Fruit fly (Drosophila melanogaster) whole organism, embryonic: ENCODE data around the gene trk.

Source experiments
- Bgb ChIP-seq: fragments of 200-800 bp; sonication (Bioruptor generic); IDR thresholded peaks from 2 replicates; pipeline ENCODE4 v1.3.6; 2022; ENCODE audit warnings: missing biosample characterization, missing genetic modification characterization; ENCODE audit not compliant: partially characterized antibody
- CG10267 ChIP-seq: fragments of 200-800 bp; sonication (Bioruptor generic); optimal IDR thresholded peaks from 2 replicates; lab custom pipeline; 2018; ENCODE audit warnings: missing biosample characterization, mild to moderate bottlenecking, missing genetic modification characterization, moderate library complexity
- CG10959 ChIP-seq: fragments of 200-800 bp; sonication (Bioruptor generic); IDR thresholded peaks from 2 replicates; pipeline ENCODE4 v1.3.6; 2022; ENCODE audit warnings: missing biosample characterization, missing genetic modification characterization
- CG11247 ChIP-seq: fragments of 200-800 bp; sonication (Bioruptor generic); IDR thresholded peaks from 2 replicates; pipeline ENCODE4 v1.3.6; 2022; ENCODE audit warnings: missing biosample characterization, missing genetic modification characterization
- CG11504 ChIP-seq: fragments of 200-800 bp; sonication (Bioruptor generic); optimal IDR thresholded peaks from 3 replicates; lab custom pipeline; 2019; ENCODE audit warnings: missing biosample characterization, mild to moderate bottlenecking, missing genetic modification characterization, moderate library complexity
- CG11723 ChIP-seq: fragments of 200-800 bp; sonication (Bioruptor generic); optimal IDR thresholded peaks from 2 replicates; lab custom pipeline; 2017; ENCODE audit warnings: missing biosample characterization, mild to moderate bottlenecking, missing genetic modification characterization
- CG12391 ChIP-seq: fragments of 200-800 bp; sonication (Bioruptor generic); optimal IDR thresholded peaks from 3 replicates; lab custom pipeline; 2018; ENCODE audit warnings: missing biosample characterization, mild to moderate bottlenecking, missing genetic modification characterization, moderate library complexity
- CG13296 ChIP-seq: fragments of 200-800 bp; sonication (Bioruptor generic); optimal IDR thresholded peaks from 3 replicates; lab custom pipeline; 2018; ENCODE audit warnings: missing biosample characterization, mild to moderate bottlenecking, missing genetic modification characterization
- CG14710 ChIP-seq: fragments of 200-800 bp; sonication (Bioruptor generic); optimal IDR thresholded peaks from 3 replicates; lab custom pipeline; 2019; ENCODE audit warnings: missing biosample characterization, mild to moderate bottlenecking, missing genetic modification characterization, moderate library complexity
- CG15514 ChIP-seq: fragments of 200-800 bp; sonication (Bioruptor generic); optimal IDR thresholded peaks from 3 replicates; lab custom pipeline; 2017; ENCODE audit warnings: missing biosample characterization, missing genetic modification characterization, mild to moderate bottlenecking, moderate library complexity, missing genetic modification reagents
- CG17186 ChIP-seq: fragments of 200-800 bp; sonication (Bioruptor generic); optimal IDR thresholded peaks from 3 replicates; lab custom pipeline; 2017; ENCODE audit warnings: missing biosample characterization, missing genetic modification reagents, missing genetic modification characterization
- CG2120 ChIP-seq: fragments of 200-800 bp; sonication (Bioruptor generic); optimal IDR thresholded peaks from 3 replicates; lab custom pipeline; 2016; ENCODE audit warnings: missing biosample characterization, missing genetic modification characterization
- CG34376 ChIP-seq: fragments of 200-800 bp; sonication (Bioruptor generic); optimal IDR thresholded peaks from 2 replicates; lab custom pipeline; 2018; ENCODE audit warnings: missing biosample characterization, mild to moderate bottlenecking, missing genetic modification characterization
- CG4617 ChIP-seq: fragments of 200-800 bp; sonication (Bioruptor generic); optimal IDR thresholded peaks from 3 replicates; lab custom pipeline; 2016; ENCODE audit warnings: missing biosample characterization, missing genetic modification characterization, borderline replicate concordance
- CG6765 ChIP-seq: fragments of 200-800 bp; sonication (Bioruptor generic); optimal IDR thresholded peaks from 3 replicates; lab custom pipeline; 2017; ENCODE audit warnings: missing biosample characterization, mild to moderate bottlenecking, missing genetic modification characterization
- CG7271 ChIP-seq: fragments of 200-800 bp; sonication (Bioruptor generic); optimal IDR thresholded peaks from 2 replicates; lab custom pipeline; 2018; ENCODE audit warnings: missing biosample characterization, mild to moderate bottlenecking, missing genetic modification characterization, moderate library complexity
- CG8281 ChIP-seq: fragments of 200-800 bp; sonication (Bioruptor generic); optimal IDR thresholded peaks from 2 replicates; lab custom pipeline; 2018; ENCODE audit warnings: missing biosample characterization, mild to moderate bottlenecking, missing genetic modification characterization, moderate library complexity
- CG8359 ChIP-seq: fragments of 200-800 bp; sonication (Bioruptor generic); optimal IDR thresholded peaks from 2 replicates; lab custom pipeline; 2017; ENCODE audit warnings: missing biosample characterization, mild to moderate bottlenecking, missing genetic modification characterization, borderline replicate concordance
- CG8765 ChIP-seq: fragments of 200-800 bp; sonication (Bioruptor generic); IDR thresholded peaks from 2 replicates; pipeline ENCODE4 v1.3.6; 2022; ENCODE audit warnings: missing biosample characterization, missing genetic modification characterization
- CG8944 ChIP-seq: fragments of 200-800 bp; sonication (Bioruptor generic); optimal IDR thresholded peaks from 3 replicates; lab custom pipeline; 2016; ENCODE audit warnings: missing biosample characterization, missing genetic modification characterization
- CG9437 ChIP-seq: fragments of 200-800 bp; sonication (Bioruptor generic); optimal IDR thresholded peaks from 2 replicates; lab custom pipeline; 2018; ENCODE audit warnings: missing biosample characterization, mild to moderate bottlenecking, missing genetic modification characterization
- CG9817 ChIP-seq: fragments of 200-800 bp; sonication (Bioruptor generic); optimal IDR thresholded peaks from 2 replicates; lab custom pipeline; 2018; ENCODE audit warnings: missing biosample characterization, mild to moderate bottlenecking, missing genetic modification characterization, moderate library complexity
- Camta ChIP-seq: fragments of 200-800 bp; sonication (Bioruptor generic); optimal IDR thresholded peaks from 2 replicates; lab custom pipeline; 2016; ENCODE audit warnings: missing biosample characterization, missing genetic modification characterization
- Dad ChIP-seq: fragments of 200-800 bp; sonication (Bioruptor generic); optimal IDR thresholded peaks from 3 replicates; lab custom pipeline; 2016; ENCODE audit warnings: missing biosample characterization, missing genetic modification characterization
- Doc2 ChIP-seq: fragments of 200-800 bp; sonication (Bioruptor generic); IDR thresholded peaks from 2 replicates; pipeline ENCODE4 v1.3.6; 2022; ENCODE audit warnings: missing biosample characterization, missing genetic modification characterization
- Ets65A ChIP-seq: fragments of 200-800 bp; sonication (Bioruptor generic); peaks from one replicate; lab custom pipeline; 2016; ENCODE audit warnings: missing biosample characterization, missing genetic modification characterization
- HLH3B ChIP-seq: fragments of 200-800 bp; sonication (Bioruptor generic); IDR thresholded peaks from 2 replicates; pipeline ENCODE4 v1.3.6; 2022; ENCODE audit warnings: missing biosample characterization, missing genetic modification characterization
- Lim3 ChIP-seq: fragments of 200-800 bp; sonication (Bioruptor generic); IDR thresholded peaks from 2 replicates; pipeline ENCODE4 v1.3.6; 2022; ENCODE audit warnings: missing biosample characterization, missing genetic modification characterization
- NC2α ChIP-seq: fragments of 200-800 bp; sonication (Bioruptor generic); optimal IDR thresholded peaks from 2 replicates; lab custom pipeline; 2016; ENCODE audit warnings: missing biosample characterization, missing genetic modification characterization
- Pdp1 ChIP-seq, 2 experiments: fragments of 200-800 bp; sonication (Bioruptor generic); optimal IDR thresholded peaks; 3 replicates each; lab custom pipeline; 2016; ENCODE audit warnings: missing biosample characterization in 2 of 2, missing genetic modification characterization in 2 of 2, mild to moderate bottlenecking in 1 of 2, moderate library complexity in 1 of 2
- Six4 ChIP-seq: fragments of 200-800 bp; sonication (Bioruptor generic); optimal IDR thresholded peaks from 2 replicates; lab custom pipeline; 2016; ENCODE audit warnings: missing biosample characterization, missing genetic modification characterization
- Spps ChIP-seq: fragments of 200-800 bp; sonication (Bioruptor generic); optimal IDR thresholded peaks from 2 replicates; lab custom pipeline; 2018; ENCODE audit warnings: missing biosample characterization, mild to moderate bottlenecking, missing genetic modification characterization
- Tbp ChIP-seq: fragments of >200 bp; optimal IDR thresholded peaks from 2 replicates; lab custom pipeline; 2018; ENCODE audit warnings: missing biosample characterization, missing genetic modification characterization
- ara ChIP-seq: fragments of 200-800 bp; sonication (Bioruptor generic); IDR thresholded peaks from 2 replicates; pipeline ENCODE4 v1.3.6; 2022; ENCODE audit warnings: missing biosample characterization, missing genetic modification characterization
- bbx ChIP-seq: fragments of 200-800 bp; sonication (Bioruptor generic); IDR thresholded peaks from 2 replicates; pipeline ENCODE4 v1.3.6; 2022; ENCODE audit warnings: missing biosample characterization, missing genetic modification characterization; ENCODE audit not compliant: partially characterized antibody
- btn ChIP-seq: fragments of 200-800 bp; sonication (Bioruptor generic); optimal IDR thresholded peaks from 2 replicates; lab custom pipeline; 2016; ENCODE audit warnings: missing biosample characterization, missing genetic modification characterization
- cwo ChIP-seq: fragments of 200-800 bp; sonication (Bioruptor generic); optimal IDR thresholded peaks from 3 replicates; lab custom pipeline; 2017; ENCODE audit warnings: missing biosample characterization, missing genetic modification characterization, mild to moderate bottlenecking, moderate library complexity, missing genetic modification reagents
- dimm ChIP-seq: fragments of 200-800 bp; sonication (Bioruptor generic); IDR thresholded peaks from 2 replicates; pipeline ENCODE4 v1.3.6; 2022; ENCODE audit warnings: missing biosample characterization, missing genetic modification characterization
- gce ChIP-seq: fragments of 200-800 bp; sonication (Bioruptor generic); IDR thresholded peaks from 3 replicates; pipeline ENCODE4 v1.3.6; 2022; ENCODE audit warnings: missing biosample characterization, missing genetic modification characterization
- grn ChIP-seq: fragments of 200-800 bp; sonication (Bioruptor generic); optimal IDR thresholded peaks from 3 replicates; lab custom pipeline; 2017; ENCODE audit warnings: missing biosample characterization, missing genetic modification characterization
- gsb ChIP-seq: fragments of 200-800 bp; sonication (Bioruptor generic); IDR thresholded peaks from 2 replicates; pipeline ENCODE4 v1.3.6; 2022; ENCODE audit warnings: missing biosample characterization, missing genetic modification characterization
- lab ChIP-seq: fragments of 200-800 bp; sonication (Bioruptor generic); optimal IDR thresholded peaks from 3 replicates; lab custom pipeline; 2017; ENCODE audit warnings: missing biosample characterization, missing genetic modification characterization, mild to moderate bottlenecking, moderate library complexity, missing genetic modification reagents
- lov ChIP-seq, 2 experiments: fragments of 200-800 bp in 1 of 2; fragments of >200 bp in 1 of 2; sonication (Bioruptor generic) in 1 of 2; IDR thresholded peaks in 1 of 2; optimal IDR thresholded peaks in 1 of 2; 2 replicates in 1 of 2; 3 replicates in 1 of 2; pipeline versions ENCODE4 v1.3.6 to Lab custom; 2017 to 2022; ENCODE audit warnings: missing biosample characterization in 1 of 2, missing genetic modification characterization in 1 of 2
- nerfin-1 ChIP-seq: fragments of 200-800 bp; sonication (Bioruptor generic); optimal IDR thresholded peaks from 3 replicates; lab custom pipeline; 2019; ENCODE audit warnings: missing biosample characterization, mild to moderate bottlenecking, missing genetic modification characterization, moderate library complexity
- nom ChIP-seq: fragments of 200-800 bp; sonication (Bioruptor generic); optimal IDR thresholded peaks from 2 replicates; lab custom pipeline; 2017; ENCODE audit warnings: missing biosample characterization, missing genetic modification characterization, mild to moderate bottlenecking, moderate library complexity, missing genetic modification reagents
- psq ChIP-seq: fragments of 200-800 bp; sonication (Bioruptor generic); optimal IDR thresholded peaks from 2 replicates; lab custom pipeline; 2017; ENCODE audit warnings: missing biosample characterization, missing genetic modification characterization
- row ChIP-seq: fragments of 200-800 bp; sonication (Bioruptor generic); IDR thresholded peaks from 3 replicates; pipeline ENCODE4 v1.3.6; 2022; ENCODE audit warnings: missing biosample characterization, missing genetic modification characterization
- tgo ChIP-seq: fragments of 200-800 bp; sonication (Bioruptor generic); IDR thresholded peaks from 3 replicates; pipeline ENCODE4 v1.3.6; 2022; ENCODE audit warnings: missing biosample characterization, missing genetic modification characterization
- wor ChIP-seq: fragments of 200-800 bp; sonication (Bioruptor generic); IDR thresholded peaks from 2 replicates; pipeline ENCODE4 v1.3.6; 2022; ENCODE audit warnings: missing biosample characterization, missing genetic modification characterization
- yki ChIP-seq: fragments of >200 bp; optimal IDR thresholded peaks from 3 replicates; lab custom pipeline; 2018
- zfh2 ChIP-seq: fragments of 200-800 bp; sonication (Bioruptor generic); optimal IDR thresholded peaks from 2 replicates; lab custom pipeline; 2016; ENCODE audit warnings: missing biosample characterization, missing genetic modification characterization

Gene trk

dm6 chr2L:10276436-10276835 lies 4.3 kb upstream of the trk start (continued):
- TF ChIP-seq Camta (GFP tag; lab: Kevin White, UChicago), result no peak
- no peak for TF ChIP-seq CG6765 (GFP tag; lab: Kevin White, UChicago)
- TF ChIP-seq row (GFP tag; lab: Robert Waterston, UW), result no peak
- no peak for TF ChIP-seq CG8765 (GFP tag; lab: Robert Waterston, UW)
- peak in 1 of 2 experiments; percentile 60 for TF ChIP-seq Pdp1 (GFP tag; optimal IDR thresholded peaks at IDR 0.05; lab: Kevin White, UChicago)
- peak; percentile 12; the same call in 1 of the 2 replicates for TF ChIP-seq wor
- no peak for TF ChIP-seq CG10959 (GFP tag; lab: Robert Waterston, UW)
- TF ChIP-seq CG8281 (tag; lab: Kevin White, UChicago), result no peak
- TF ChIP-seq CG4617 (GFP tag; lab: Kevin White, UChicago), result no peak
- no peak for TF ChIP-seq psq (GFP tag; lab: Kevin White, UChicago)
- TF ChIP-seq CG12391 (tag; lab: Kevin White, UChicago), result no peak
- peak; percentile 46; the same call in 1 of the 2 replicates for TF ChIP-seq HLH3B (GFP tag; lab: Robert Waterston, UW)
- no peak for TF ChIP-seq lov (optimal IDR thresholded peaks at IDR 0.05; lab: Kevin White, UChicago)
- no peak for TF ChIP-seq lov (GFP tag; IDR thresholded peaks at IDR 0.05; lab: Robert Waterston, UW)
- TF ChIP-seq dimm, result no peak
- no peak for TF ChIP-seq bbx
- TF ChIP-seq Tbp (GFP tag; lab: Kevin White, UChicago), result no peak
- TF ChIP-seq CG9437 (GFP tag; lab: Kevin White, UChicago), result peak; percentile 6
- TF ChIP-seq CG11723 (GFP tag; lab: Kevin White, UChicago), result no peak
- TF ChIP-seq gce, result peak; percentile 44; the same call in 1 of the 3 replicates
- TF ChIP-seq Ets65A (GFP tag; lab: Kevin White, UChicago), result no peak
- no peak for TF ChIP-seq CG8944
- no peak for TF ChIP-seq btn
- TF ChIP-seq grn (GFP tag; lab: Kevin White, UChicago), result no peak
- TF ChIP-seq zfh2, result no peak
- no peak for TF ChIP-seq lab (GFP tag; lab: Kevin White, UChicago)
- TF ChIP-seq tgo, result no peak; the same call in 2 of the 3 replicates
- TF ChIP-seq CG7271 (tag; lab: Kevin White, UChicago), result peak; percentile 41
- peak; percentile 42 for TF ChIP-seq nerfin-1 (tag; lab: Kevin White, UChicago)
- TF ChIP-seq gsb (GFP tag; lab: Robert Waterston, UW), result no peak
- no peak for TF ChIP-seq CG13296 (GFP tag; lab: Kevin White, UChicago)
- 0 out of 2 replicates have a peak, but pooled peaks have one; percentile 30 for TF ChIP-seq ara (GFP tag; lab: Robert Waterston, UW)
- no peak for TF ChIP-seq CG9817 (tag; lab: Kevin White, UChicago)
- TF ChIP-seq Bgb (GFP tag; lab: Robert Waterston, UW), result no peak
- no peak for TF ChIP-seq CG34376 (GFP tag; lab: Kevin White, UChicago)
- TF ChIP-seq CG11247 (GFP tag; lab: Robert Waterston, UW), result no peak
- no peak for TF ChIP-seq CG15514 (GFP tag; lab: Kevin White, UChicago)
- TF ChIP-seq Dad (GFP tag; lab: Kevin White, UChicago), result no peak
- TF ChIP-seq CG10267 (tag; lab: Kevin White, UChicago), result peak; percentile 57
- no peak for TF ChIP-seq Doc2
- TF ChIP-seq nom (GFP tag; lab: Kevin White, UChicago), result peak; percentile 38
- peak; percentile 54 for TF ChIP-seq Spps (tag; lab: Kevin White, UChicago)
- TF ChIP-seq CG14710 (tag; lab: Kevin White, UChicago), result peak; percentile 61
- no peak for TF ChIP-seq yki (lab: Kevin White, UChicago)
- no peak for TF ChIP-seq Lim3 (GFP tag; lab: Robert Waterston, UW)
- no peak for TF ChIP-seq cwo (GFP tag; lab: Kevin White, UChicago)
- TF ChIP-seq NC2α (GFP tag; lab: Kevin White, UChicago), result no peak
- no peak for TF ChIP-seq Six4 (GFP tag; lab: Kevin White, UChicago)
- no peak for TF ChIP-seq CG2120 (GFP tag; lab: Kevin White, UChicago)
- TF ChIP-seq CG8359 (GFP tag; lab: Kevin White, UChicago), result peak; percentile 22
- TF ChIP-seq CG17186 (GFP tag; lab: Kevin White, UChicago), result peak; percentile 17
- TF ChIP-seq CG11504 (tag; lab: Kevin White, UChicago), result no peak
